Fruit fly (Drosophila melanogaster): ENCODE data around the gene CG14285.

The CG14285 gene

dm6 chr3R:19010923-19011322, 14.0 kb upstream of the CG14285 start (continued):
- TF ChIP-seq so (GFP tag; IDR thresholded peaks at IDR 0.05) (no peak), fd96Cb (tag; optimal IDR thresholded peaks at IDR 0.05) (no peak), trem (tag; optimal IDR thresholded peaks at IDR 0.05) (no peak), esg (GFP tag; conservative IDR thresholded peaks at IDR 0.05) (no peak), Doc2 (GFP tag; IDR thresholded peaks at IDR 0.05) (no peak), CG4820 (GFP tag; optimal IDR thresholded peaks at IDR 0.05) (no peak), sens-2 (GFP tag; IDR thresholded peaks at IDR 0.05) (no peak), Oaz (GFP tag; IDR thresholded peaks at IDR 0.05) (no peak), hb (GFP tag; IDR thresholded peaks at IDR 0.05; ENCODE audit: partially characterized antibody) (no peak), CG3163 (GFP tag; optimal IDR thresholded peaks at IDR 0.05) (no peak), Bteb2 (GFP tag; optimal IDR thresholded peaks at IDR 0.05) (no peak), CG15073 (GFP tag; optimal IDR thresholded peaks at IDR 0.05) (no peak), dimm (GFP tag; IDR thresholded peaks at IDR 0.05) (no peak), CG32772 (GFP tag; IDR thresholded peaks at IDR 0.05) (no peak), CG15514 (GFP tag; optimal IDR thresholded peaks at IDR 0.05) (peak; percentile 9), peb (GFP tag; IDR thresholded peaks at IDR 0.05) (peak; percentile 26; the same call in 1 of the 2 replicates), crc (GFP tag; optimal IDR thresholded peaks at IDR 0.05) (no peak), CG9876 (GFP tag; optimal IDR thresholded peaks at IDR 0.05) (no peak), CG12391 (tag; optimal IDR thresholded peaks at IDR 0.05) (no peak), CG30403 (GFP tag; optimal IDR thresholded peaks at IDR 0.05) (no peak), zen2 (GFP tag; IDR thresholded peaks at IDR 0.05; ENCODE audit: partially characterized antibody) (no peak), CG2116 (GFP tag; optimal IDR thresholded peaks at IDR 0.05) (no peak), CG12071 (GFP tag; optimal IDR thresholded peaks at IDR 0.05) (peak; percentile 8), CG6175 (GFP tag; IDR thresholded peaks at IDR 0.05) (no peak), CG6272 (GFP tag; IDR thresholded peaks at IDR 0.05) (no peak), CG11247 (GFP tag; IDR thresholded peaks at IDR 0.05) (no peak), CG6813 (GFP tag; optimal IDR thresholded peaks at IDR 0.05) (peak; percentile 25), z (GFP tag; IDR thresholded peaks at IDR 0.05) (no peak), ase (GFP tag; IDR thresholded peaks at IDR 0.05) (no peak), CG8478 (optimal IDR thresholded peaks at IDR 0.05) (no peak), cato (GFP tag; optimal IDR thresholded peaks at IDR 0.05; ENCODE audit: borderline replicate concordance) (no peak), ind (GFP tag; optimal IDR thresholded peaks at IDR 0.05) (no peak), HmgD (GFP tag; optimal IDR thresholded peaks at IDR 0.05) (no peak), Adf1 (GFP tag; IDR thresholded peaks at IDR 0.05) (no peak), CG13624 (GFP tag; optimal IDR thresholded peaks at IDR 0.05) (no peak), pros (GFP tag; optimal IDR thresholded peaks at IDR 0.05) (no peak), pho (GFP tag; optimal IDR thresholded peaks at IDR 0.05) (no peak), tll (GFP tag; optimal IDR thresholded peaks at IDR 0.05) (peak in 1 of 2 experiments; percentile 36), en (GFP tag; optimal IDR thresholded peaks at IDR 0.05) (no peak), Neu2 (GFP tag; optimal IDR thresholded peaks at IDR 0.05; ENCODE audit: borderline replicate concordance) (no peak), CG2712 (tag; optimal IDR thresholded peaks at IDR 0.05) (peak; percentile 17), CG11723 (GFP tag; optimal IDR thresholded peaks at IDR 0.05) (no peak), lbe (GFP tag; optimal IDR thresholded peaks at IDR 0.05) (no peak), zf30C (GFP tag; optimal IDR thresholded peaks at IDR 0.05) (no peak), CG14014 (GFP tag; IDR thresholded peaks at IDR 0.05) (no peak), CG10209 (GFP tag; optimal IDR thresholded peaks at IDR 0.05) (peak; percentile 36), NC2β (GFP tag; optimal IDR thresholded peaks at IDR 0.05) (no peak), pum (GFP tag; optimal IDR thresholded peaks at IDR 0.05) (no peak), ash1 (GFP tag; optimal IDR thresholded peaks at IDR 0.05) (no peak), CG13424 (tag; optimal IDR thresholded peaks at IDR 0.05) (no peak), CG7271 (tag; optimal IDR thresholded peaks at IDR 0.05) (peak; percentile 76), Bgb (GFP tag; IDR thresholded peaks at IDR 0.05; ENCODE audit: partially characterized antibody) (no peak)

Measured in whole organism, embryonic.